Worm (Caenorhabditis elegans): ENCODE results near the gene Y38C1BA.4.

ce11 chrIV:1820153-1820552 is 1.5 kb upstream of the Y38C1BA.4 start, which contains the start of gene col-109:
- TF ChIP-seq flt-1 (GFP tag; IDR thresholded peaks at IDR 0.05) (no peak), hmg-4 (GFP tag; optimal IDR thresholded peaks at IDR 0.05) (no peak), ama-1 (optimal IDR thresholded peaks at IDR 0.05) (no peak), aly-1 (tag; optimal IDR thresholded peaks at IDR 0.05) (no peak)

Data from whole organism, early embryonic.